Worm (Caenorhabditis elegans): ENCODE results near the gene F55G11.4.
A peak's percentile ranks its signal among the peaks of the same experiment; 100 is the strongest.

F55G11.4 gene

ce11 chrIV:12985961-12986360, 12.5 kb downstream of the F55G11.4 start, which contains the start of gene K10D11.3:
K10D11.3 (minus strand) TSS chrIV:12986134.
- no peak for TF ChIP-seq cog-1 (tag; optimal IDR thresholded peaks at IDR 0.05)
- TF ChIP-seq ref-1 (GFP tag; conservative IDR thresholded peaks at IDR 0.05): no peak
- TF ChIP-seq klf-2 (GFP tag; conservative IDR thresholded peaks at IDR 0.05): no peak
- TF ChIP-seq med-1 (GFP tag; optimal IDR thresholded peaks at IDR 0.05; ENCODE audit: insufficient read depth): no peak
- TF ChIP-seq ztf-23 (GFP tag; IDR thresholded peaks at IDR 0.05): no peak
- TF ChIP-seq T22C8.4 (GFP tag; IDR thresholded peaks at IDR 0.05): no peak
- TF ChIP-seq flt-1 (GFP tag; IDR thresholded peaks at IDR 0.05): no peak
- TF ChIP-seq tab-1 (GFP tag; IDR thresholded peaks at IDR 0.05): no peak
- no peak for TF ChIP-seq ztf-29 (GFP tag; IDR thresholded peaks at IDR 0.05)

- no peak for TF ChIP-seq ztf-23 (GFP tag; IDR thresholded peaks at IDR 0.05)
- TF ChIP-seq ztf-29 (GFP tag; IDR thresholded peaks at IDR 0.05): no peak
- TF ChIP-seq cog-1 (tag; optimal IDR thresholded peaks at IDR 0.05): no peak
- no peak for TF ChIP-seq T22C8.4 (GFP tag; IDR thresholded peaks at IDR 0.05)
- TF ChIP-seq klf-2 (GFP tag; conservative IDR thresholded peaks at IDR 0.05): no peak
- no peak for TF ChIP-seq med-1 (GFP tag; optimal IDR thresholded peaks at IDR 0.05; ENCODE audit: insufficient read depth)
- no peak for TF ChIP-seq flt-1 (GFP tag; IDR thresholded peaks at IDR 0.05)
- no peak for TF ChIP-seq tab-1 (GFP tag; IDR thresholded peaks at IDR 0.05)
- TF ChIP-seq ref-1 (GFP tag; conservative IDR thresholded peaks at IDR 0.05): no peak
These were observed 15.9 kb downstream of the F55G11.4 start, which contains the start of gene K10D11.6 for ce11 chrIV:12989355-12989754. K10D11.6 (minus strand) TSS chrIV:12989455.

- TF ChIP-seq ref-1 (GFP tag; conservative IDR thresholded peaks at IDR 0.05): no peak
These were observed 17.2 kb downstream of the F55G11.4 start for ce11 chrIV:12990638-12991037.

- TF ChIP-seq T22C8.4 (GFP tag; IDR thresholded peaks at IDR 0.05) (no peak), klf-2 (GFP tag; conservative IDR thresholded peaks at IDR 0.05) (no peak), ztf-29 (GFP tag; IDR thresholded peaks at IDR 0.05) (no peak), flt-1 (GFP tag; IDR thresholded peaks at IDR 0.05) (no peak), ztf-23 (GFP tag; IDR thresholded peaks at IDR 0.05) (no peak), ref-1 (GFP tag; conservative IDR thresholded peaks at IDR 0.05) (no peak), med-1 (GFP tag; optimal IDR thresholded peaks at IDR 0.05; ENCODE audit: insufficient read depth) (no peak), tab-1 (GFP tag; IDR thresholded peaks at IDR 0.05) (no peak), cog-1 (tag; optimal IDR thresholded peaks at IDR 0.05) (no peak)
These were observed 18.2 kb downstream of the F55G11.4 start, which contains the start of gene K10D11.5 for ce11 chrIV:12991629-12992028. K10D11.5 (minus strand) TSS chrIV:12991843.

ce11 chrIV:12994376-12994775, 21.0 kb downstream of the F55G11.4 start, which contains the start of gene K10D11.4:
K10D11.4 (minus strand) TSS chrIV:12994476.
- TF ChIP-seq ref-1 (GFP tag; conservative IDR thresholded peaks at IDR 0.05) (no peak), ztf-23 (GFP tag; IDR thresholded peaks at IDR 0.05) (no peak), klf-2 (GFP tag; conservative IDR thresholded peaks at IDR 0.05) (no peak), T22C8.4 (GFP tag; IDR thresholded peaks at IDR 0.05) (no peak), med-1 (GFP tag; optimal IDR thresholded peaks at IDR 0.05; ENCODE audit: insufficient read depth) (no peak), tab-1 (GFP tag; IDR thresholded peaks at IDR 0.05) (no peak), flt-1 (GFP tag; IDR thresholded peaks at IDR 0.05) (no peak), ztf-29 (GFP tag; IDR thresholded peaks at IDR 0.05) (no peak), cog-1 (tag; optimal IDR thresholded peaks at IDR 0.05) (no peak)

ce11 chrIV:12995886-12996285, 22.5 kb downstream of the F55G11.4 start, which contains the start of gene K10D11.7:
K10D11.7 (minus strand) TSS chrIV:12995986.
- TF ChIP-seq ztf-23 (GFP tag; IDR thresholded peaks at IDR 0.05): no peak
- TF ChIP-seq tab-1 (GFP tag; IDR thresholded peaks at IDR 0.05): no peak
- no peak for TF ChIP-seq cog-1 (tag; optimal IDR thresholded peaks at IDR 0.05)
- no peak for TF ChIP-seq T22C8.4 (GFP tag; IDR thresholded peaks at IDR 0.05)
- no peak for TF ChIP-seq ztf-29 (GFP tag; IDR thresholded peaks at IDR 0.05)
- TF ChIP-seq med-1 (GFP tag; optimal IDR thresholded peaks at IDR 0.05; ENCODE audit: insufficient read depth): no peak
- TF ChIP-seq flt-1 (GFP tag; IDR thresholded peaks at IDR 0.05): no peak
- no peak for TF ChIP-seq ref-1 (GFP tag; conservative IDR thresholded peaks at IDR 0.05)
- no peak for TF ChIP-seq klf-2 (GFP tag; conservative IDR thresholded peaks at IDR 0.05)

ce11 chrIV:12997560-12997959, 24.1 kb downstream of the F55G11.4 start:
- TF ChIP-seq ztf-23 (GFP tag; IDR thresholded peaks at IDR 0.05) (no peak), T22C8.4 (GFP tag; IDR thresholded peaks at IDR 0.05) (no peak)

- TF ChIP-seq flt-1 (GFP tag; IDR thresholded peaks at IDR 0.05) (0 out of 2 replicates have a peak, but pooled peaks have one; percentile 40), ref-1 (GFP tag; conservative IDR thresholded peaks at IDR 0.05) (no peak), klf-2 (GFP tag; conservative IDR thresholded peaks at IDR 0.05) (no peak), med-1 (GFP tag; optimal IDR thresholded peaks at IDR 0.05; ENCODE audit: insufficient read depth) (no peak), tab-1 (GFP tag; IDR thresholded peaks at IDR 0.05) (no peak)
These were observed 25.7 kb downstream of the F55G11.4 start for ce11 chrIV:12999087-12999486.

ce11 chrIV:13008405-13009208, 35.2 kb downstream of the F55G11.4 start, which contains the start of gene mbk-2:
mbk-2 (plus strand) TSS chrIV:13009158.
- TF ChIP-seq flt-1 (GFP tag; IDR thresholded peaks at IDR 0.05) (no peak), T22C8.4 (GFP tag; IDR thresholded peaks at IDR 0.05) (no peak), cog-1 (tag; optimal IDR thresholded peaks at IDR 0.05) (no peak), ref-1 (GFP tag; conservative IDR thresholded peaks at IDR 0.05) (no peak)

- TF ChIP-seq klf-2 (GFP tag; conservative IDR thresholded peaks at IDR 0.05): no peak
- TF ChIP-seq T22C8.4 (GFP tag; IDR thresholded peaks at IDR 0.05): no peak
- TF ChIP-seq med-1 (GFP tag; optimal IDR thresholded peaks at IDR 0.05; ENCODE audit: insufficient read depth): no peak
- TF ChIP-seq ztf-29 (GFP tag; IDR thresholded peaks at IDR 0.05): no peak
- no peak for TF ChIP-seq tab-1 (GFP tag; IDR thresholded peaks at IDR 0.05)
- TF ChIP-seq ztf-23 (GFP tag; IDR thresholded peaks at IDR 0.05): no peak
- no peak for TF ChIP-seq flt-1 (GFP tag; IDR thresholded peaks at IDR 0.05)
- TF ChIP-seq cog-1 (tag; optimal IDR thresholded peaks at IDR 0.05): no peak
- no peak for TF ChIP-seq ref-1 (GFP tag; conservative IDR thresholded peaks at IDR 0.05)
These were observed 36.1 kb downstream of the F55G11.4 start for ce11 chrIV:13009507-13009906.

Measured in whole organism, midembryonic.